Fruit fly (Drosophila melanogaster): Measurements from ENCODE around the gene Traf6.

Gene Traf6

DNA sequence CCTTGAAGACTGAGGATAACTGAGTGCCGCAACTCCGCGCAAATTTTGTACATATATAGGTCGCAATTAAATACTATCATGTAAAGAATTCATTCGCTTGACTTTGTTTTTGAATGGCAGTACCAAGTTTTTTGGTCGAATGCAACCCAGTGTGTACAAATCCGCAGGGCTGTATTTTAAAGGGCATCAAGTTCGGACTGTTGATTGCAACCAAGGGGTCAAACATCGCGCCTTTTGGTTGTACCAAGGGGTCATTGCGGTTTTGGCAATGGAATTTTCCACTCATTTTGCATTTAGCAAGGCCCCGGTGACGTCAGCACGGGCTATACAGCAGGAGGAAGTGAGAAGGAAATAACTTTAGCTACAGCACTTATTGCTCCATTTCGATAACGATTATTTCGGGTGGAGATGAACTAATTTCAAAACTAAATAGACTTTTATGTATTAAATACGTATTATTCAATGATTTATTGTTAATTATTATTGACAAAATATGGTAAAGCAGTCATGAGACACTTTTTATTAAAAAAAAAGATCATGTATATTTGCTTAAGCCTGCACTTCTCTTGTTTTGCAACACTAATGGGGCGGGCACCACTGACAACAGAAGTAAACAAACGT lies 25.4 kb downstream of the Traf6 start, which contains the start of gene CG10958 (continued):
- peak; percentile 23 for TF ChIP-seq CG13894 (tag; optimal IDR thresholded peaks at IDR 0.05)
- peak; percentile 4 for TF ChIP-seq CG9609 (GFP tag; optimal IDR thresholded peaks at IDR 0.05)
- no peak for TF ChIP-seq Hr39 (optimal IDR thresholded peaks at IDR 0.05)
- no peak; the same call in 1 of the 2 replicates for TF ChIP-seq bbx (GFP tag; IDR thresholded peaks at IDR 0.05; ENCODE audit: partially characterized antibody)
- peak; percentile 24 for TF ChIP-seq CG4617 (GFP tag; optimal IDR thresholded peaks at IDR 0.05; ENCODE audit: borderline replicate concordance)
- no peak for TF ChIP-seq Deaf1 (tag; optimal IDR thresholded peaks at IDR 0.05)
- TF ChIP-seq Blimp-1 (GFP tag; optimal IDR thresholded peaks at IDR 0.05), result peak; percentile 57
- no peak for TF ChIP-seq CG1647 (GFP tag; optimal IDR thresholded peaks at IDR 0.05)
- peak in 1 of 2 experiments; percentile 42 for TF ChIP-seq insv (GFP tag; optimal IDR thresholded peaks at IDR 0.05)
- peak; percentile 28 for TF ChIP-seq CG8290 (GFP tag; optimal IDR thresholded peaks at IDR 0.05)
- no peak for TF ChIP-seq CG8290 (tag; optimal IDR thresholded peaks at IDR 0.05)
- peak; percentile 1 for TF ChIP-seq run (tag; optimal IDR thresholded peaks at IDR 0.05)
- peak; percentile 57 for TF ChIP-seq trem (tag; optimal IDR thresholded peaks at IDR 0.05)
- TF ChIP-seq CG15601 (tag; optimal IDR thresholded peaks at IDR 0.05), result peak; percentile 18
- peak; percentile 30; the same call in 1 of the 2 replicates for TF ChIP-seq CG9215 (GFP tag; IDR thresholded peaks at IDR 0.05)
- TF ChIP-seq CG9876 (GFP tag; optimal IDR thresholded peaks at IDR 0.05), result no peak
- 0 out of 2 replicates have a peak, but pooled peaks have one; percentile 20 for TF ChIP-seq esg (GFP tag; conservative IDR thresholded peaks at IDR 0.05)
- TF ChIP-seq CG6683 (GFP tag; optimal IDR thresholded peaks at IDR 0.05), result peak; percentile 30
- no peak for TF ChIP-seq CG11504 (tag; optimal IDR thresholded peaks at IDR 0.05)
- no peak for TF ChIP-seq jing (GFP tag; optimal IDR thresholded peaks at IDR 0.05)
- peak; percentile 58; the same call in 1 of the 2 replicates for TF ChIP-seq Atf6 (GFP tag; IDR thresholded peaks at IDR 0.05)
- TF ChIP-seq CG15269 (tag; optimal IDR thresholded peaks at IDR 0.05), result peak; percentile 64
- TF ChIP-seq cg (GFP tag; optimal IDR thresholded peaks at IDR 0.05), result no peak
- TF ChIP-seq bowl (GFP tag; IDR thresholded peaks at IDR 0.05), result no peak
- TF ChIP-seq rib (GFP tag; IDR thresholded peaks at IDR 0.05), result no peak; the same call in 1 of the 2 replicates
- TF ChIP-seq luna (GFP tag; optimal IDR thresholded peaks at IDR 0.05), result no peak
- TF ChIP-seq CTCF (GFP tag; optimal IDR thresholded peaks at IDR 0.05), result no peak
- TF ChIP-seq Med (GFP tag), result peak; percentile 79
- TF ChIP-seq CG31388 (GFP tag; optimal IDR thresholded peaks at IDR 0.05), result no peak
- peak; percentile 26 to 81 for TF ChIP-seq dpn (GFP tag; optimal IDR thresholded peaks at IDR 0.05)
- TF ChIP-seq cato (GFP tag; optimal IDR thresholded peaks at IDR 0.05; ENCODE audit: borderline replicate concordance), result peak; percentile 11
- TF ChIP-seq CG1024 (GFP tag; IDR thresholded peaks at IDR 0.05), result no peak
- no peak for TF ChIP-seq prd (optimal IDR thresholded peaks at IDR 0.05)
- peak; percentile 73 for TF ChIP-seq prd (GFP tag; IDR thresholded peaks at IDR 0.05)
- peak; percentile 39; the same call in 1 of the 2 replicates for TF ChIP-seq ap (GFP tag; IDR thresholded peaks at IDR 0.05)
- no peak for TF ChIP-seq trh (GFP tag; optimal IDR thresholded peaks at IDR 0.05)
- TF ChIP-seq pan (optimal IDR thresholded peaks at IDR 0.05), result no peak
- peak in 1 of 2 experiments; percentile 58 for TF ChIP-seq pan (GFP tag; optimal IDR thresholded peaks at IDR 0.05 in 1 of 2, IDR thresholded peaks at IDR 0.05 in 1 of 2)
- no peak for TF ChIP-seq CG6254 (GFP tag; optimal IDR thresholded peaks at IDR 0.05)
- TF ChIP-seq fd64A (GFP tag; optimal IDR thresholded peaks at IDR 0.05), result no peak
- TF ChIP-seq Sry-δ (GFP tag; optimal IDR thresholded peaks at IDR 0.05), result peak; percentile 51
- peak; percentile 64; the same call in 1 of the 2 replicates for TF ChIP-seq CG6689 (GFP tag; IDR thresholded peaks at IDR 0.05)
- no peak for TF ChIP-seq Mes4 (GFP tag; optimal IDR thresholded peaks at IDR 0.05)
- TF ChIP-seq ranshi (GFP tag; IDR thresholded peaks at IDR 0.05), result no peak
- TF ChIP-seq kay (GFP tag; optimal IDR thresholded peaks at IDR 0.05), result peak; percentile 39
- peak; percentile 18 for TF ChIP-seq cwo (GFP tag; optimal IDR thresholded peaks at IDR 0.05)
- no peak for TF ChIP-seq CG33213 (GFP tag; optimal IDR thresholded peaks at IDR 0.05)
- TF ChIP-seq Camta (GFP tag; optimal IDR thresholded peaks at IDR 0.05), result no peak
- TF ChIP-seq stwl (tag; optimal IDR thresholded peaks at IDR 0.05), result peak; percentile 61
- TF ChIP-seq kah (GFP tag; optimal IDR thresholded peaks at IDR 0.05), result no peak
- peak; percentile 63 for TF ChIP-seq Six4 (GFP tag; optimal IDR thresholded peaks at IDR 0.05)
- no peak for TF ChIP-seq ATbp (GFP tag; optimal IDR thresholded peaks at IDR 0.05)

All from whole organism, embryonic.